Fruit fly (Drosophila melanogaster): Measurements from ENCODE around the gene Fhos.

dm6 chr3L:8712913-8713312 is 40.5 kb upstream of the Fhos start:
- TF ChIP-seq CG11902 (GFP tag; optimal IDR thresholded peaks at IDR 0.05), result no peak
- TF ChIP-seq CG7368 (GFP tag; optimal IDR thresholded peaks at IDR 0.05), result no peak
- no peak for TF ChIP-seq acj6 (GFP tag; optimal IDR thresholded peaks at IDR 0.05)
- TF ChIP-seq lz (GFP tag; optimal IDR thresholded peaks at IDR 0.05), result no peak
- no peak for TF ChIP-seq fd59A (GFP tag; optimal IDR thresholded peaks at IDR 0.05)
- peak; percentile 43 for TF ChIP-seq Eip78C (GFP tag)
